Worm (Caenorhabditis elegans): ENCODE results near the gene lurp-3.

DNA sequence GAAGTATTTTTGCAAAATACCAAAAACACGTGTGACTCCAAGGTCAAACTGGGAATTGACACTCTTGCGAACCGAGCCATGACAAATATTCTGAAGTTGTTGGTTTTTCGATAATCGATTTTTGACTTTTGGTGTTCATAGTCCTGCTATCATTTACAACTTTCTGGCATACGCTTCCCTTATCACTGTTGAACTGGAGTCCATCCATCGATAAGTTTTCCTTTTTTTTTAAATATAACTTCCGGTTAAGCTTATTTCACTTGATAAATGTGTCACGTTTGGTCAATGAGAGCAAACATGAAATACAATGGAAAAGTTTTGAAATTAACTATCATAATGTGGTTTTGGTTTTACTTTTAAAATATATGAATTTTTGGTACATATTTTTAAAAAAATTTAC is 33.9 kb upstream of the lurp-3 start:
- TF ChIP-seq tbx-37 (GFP tag; conservative IDR thresholded peaks at IDR 0.05), result no peak
- no peak for TF ChIP-seq ama-1 (optimal IDR thresholded peaks at IDR 0.05)
- no peak for TF ChIP-seq ceh-13 (GFP tag; optimal IDR thresholded peaks at IDR 0.05)
- TF ChIP-seq sea-1 (GFP tag; conservative IDR thresholded peaks at IDR 0.05), result no peak
- TF ChIP-seq pes-1 (GFP tag; IDR thresholded peaks at IDR 0.05), result no peak
- no peak for TF ChIP-seq flt-1 (GFP tag; IDR thresholded peaks at IDR 0.05)

Data from whole organism, early embryonic.